Fruit fly (Drosophila melanogaster): ENCODE data around the gene Gr93a.

Gr93a gene

DNA sequence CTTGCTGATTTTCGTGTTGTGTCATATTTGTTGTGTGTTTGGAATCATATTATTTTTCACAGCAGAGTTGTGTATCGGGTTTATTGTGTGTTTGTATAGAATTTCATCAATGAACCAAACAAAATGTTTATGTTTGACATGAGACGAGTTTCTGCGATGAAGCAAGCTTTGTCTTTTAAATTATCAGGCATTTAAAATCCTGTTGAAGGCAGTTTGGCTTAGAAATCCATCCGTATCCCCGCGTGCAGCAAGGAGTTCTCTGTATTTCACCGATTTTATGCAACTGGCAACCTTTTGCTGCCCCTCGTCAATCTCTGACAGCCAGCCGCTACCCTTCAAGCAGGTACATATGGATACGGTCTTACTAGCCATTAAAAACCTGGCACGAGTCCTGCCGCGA lies 35.5 kb downstream of the Gr93a start, which contains the start of the genes CG6569 and Cby:
Gene CG6569 (minus strand): TSS at position 101 of the 400 bp plus-strand sequence.
Gene Cby (plus strand): TSS at position 185 of the 400 bp plus-strand sequence.
- TF ChIP-seq Jra (GFP tag; optimal IDR thresholded peaks at IDR 0.05) (no peak), Abd-B (GFP tag; optimal IDR thresholded peaks at IDR 0.05) (no peak), Rel (GFP tag; optimal IDR thresholded peaks at IDR 0.05) (no peak), Rel (tag; optimal IDR thresholded peaks at IDR 0.05) (no peak), dl (GFP tag; optimal IDR thresholded peaks at IDR 0.05; ENCODE audit: insufficient read depth in 1 of 2, partially characterized antibody in 2 of 2) (no peak), Hnf4 (GFP tag; optimal IDR thresholded peaks at IDR 0.05) (no peak), N (GFP tag; optimal IDR thresholded peaks at IDR 0.05) (no peak), jim (GFP tag; optimal IDR thresholded peaks at IDR 0.05) (no peak), fru (GFP tag; optimal IDR thresholded peaks at IDR 0.05) (no peak), CG32264 (GFP tag; optimal IDR thresholded peaks at IDR 0.05) (no peak)

- no peak for TF ChIP-seq Rel (GFP tag; optimal IDR thresholded peaks at IDR 0.05)
- peak; percentile 83 for TF ChIP-seq Rel (tag; optimal IDR thresholded peaks at IDR 0.05)
- no peak for TF ChIP-seq Mio (GFP tag; optimal IDR thresholded peaks at IDR 0.05)
These were observed 37.3 kb downstream of the Gr93a start, which contains the start of gene CG31174 for dm6 chr3R:21869464-21870100. TSS of gene CG31174 (minus strand) at chr3R:21869514.

DNA sequence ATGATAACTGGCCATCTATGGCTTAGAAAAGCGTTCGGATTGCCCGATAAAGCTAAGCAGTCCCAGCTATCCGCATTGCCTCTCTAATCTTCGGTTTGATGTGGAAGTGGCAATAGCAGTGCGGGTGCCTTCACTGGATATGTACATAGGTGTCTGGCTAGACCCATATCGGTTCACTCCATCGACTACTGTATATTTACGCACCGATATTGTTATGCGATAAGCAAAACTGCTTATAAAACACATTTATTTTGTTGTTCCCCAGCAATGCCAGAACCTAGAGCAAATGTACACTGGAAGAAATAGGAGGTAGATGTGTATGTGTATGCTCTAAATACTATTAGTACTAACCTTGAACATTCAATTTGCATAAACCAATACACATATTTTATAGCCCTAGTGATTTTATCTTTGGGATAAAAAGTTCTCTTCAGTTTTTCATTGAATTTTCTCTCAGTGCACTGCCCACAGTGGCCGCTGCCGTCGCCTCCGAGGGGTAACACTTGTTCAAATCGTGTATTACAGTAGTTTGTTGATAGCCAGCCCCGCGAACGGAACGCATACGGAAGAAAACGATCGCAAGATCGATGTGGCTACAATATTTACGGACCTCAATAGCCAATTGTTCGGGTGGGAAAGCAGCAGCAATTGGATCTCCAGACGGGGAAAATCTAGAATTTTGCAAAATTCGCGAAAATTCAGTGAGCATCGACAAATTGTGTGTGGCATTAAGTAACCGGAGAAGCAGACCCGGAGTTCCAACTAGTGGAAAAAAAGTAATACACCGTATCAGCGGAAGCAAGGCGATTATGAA lies 38.1 kb downstream of the Gr93a start, which contains the start of gene CG31431:
Gene CG31431 (plus strand): TSS at position 524 of the 814 bp plus-strand sequence.
- TF ChIP-seq Myc (optimal IDR thresholded peaks at IDR 0.05) (no peak), jim (GFP tag; optimal IDR thresholded peaks at IDR 0.05) (no peak), sv (GFP tag; optimal IDR thresholded peaks at IDR 0.05) (peak; percentile 97), lola (GFP tag; optimal IDR thresholded peaks at IDR 0.05) (no peak), Sp1 (GFP tag; optimal IDR thresholded peaks at IDR 0.05) (peak; percentile 61), Vsx2 (GFP tag; optimal IDR thresholded peaks at IDR 0.05; ENCODE audit: partially characterized antibody) (no peak), pan (optimal IDR thresholded peaks at IDR 0.05) (no peak), CrebA (GFP tag; optimal IDR thresholded peaks at IDR 0.05; ENCODE audit: borderline replicate concordance) (no peak), br (GFP tag; optimal IDR thresholded peaks at IDR 0.05) (peak; percentile 80), dsf (GFP tag; optimal IDR thresholded peaks at IDR 0.05; ENCODE audit: borderline replicate concordance) (no peak), Dfd (GFP tag; optimal IDR thresholded peaks at IDR 0.05) (no peak), Abd-B (GFP tag; optimal IDR thresholded peaks at IDR 0.05) (no peak), brk (GFP tag; optimal IDR thresholded peaks at IDR 0.05) (no peak), rgr (GFP tag; optimal IDR thresholded peaks at IDR 0.05) (peak; percentile 87), CG9705 (GFP tag; optimal IDR thresholded peaks at IDR 0.05) (no peak), h (GFP tag; optimal IDR thresholded peaks at IDR 0.05) (peak; percentile 78), Jra (GFP tag; optimal IDR thresholded peaks at IDR 0.05) (peak; percentile 44), Hnf4 (GFP tag; optimal IDR thresholded peaks at IDR 0.05) (peak; percentile 82), dl (GFP tag; optimal IDR thresholded peaks at IDR 0.05; ENCODE audit: insufficient read depth in 1 of 2, partially characterized antibody in 2 of 2) (no peak), Dif (GFP tag; optimal IDR thresholded peaks at IDR 0.05; ENCODE audit: partially characterized antibody) (no peak), GATAd (GFP tag; optimal IDR thresholded peaks at IDR 0.05) (no peak), usp (GFP tag; optimal IDR thresholded peaks at IDR 0.05) (no peak), CG32264 (GFP tag; optimal IDR thresholded peaks at IDR 0.05) (peak; percentile 65), sage (GFP tag; optimal IDR thresholded peaks at IDR 0.05) (peak; percentile 11), ey (GFP tag; optimal IDR thresholded peaks at IDR 0.05) (peak; percentile 83), fru (GFP tag; optimal IDR thresholded peaks at IDR 0.05) (peak; percentile 87), woc (GFP tag; optimal IDR thresholded peaks at IDR 0.05) (peak; percentile 60), tai (GFP tag; optimal IDR thresholded peaks at IDR 0.05) (no peak), psq (GFP tag; optimal IDR thresholded peaks at IDR 0.05) (peak; percentile 70), dmrt93B (GFP tag; optimal IDR thresholded peaks at IDR 0.05) (peak; percentile 39), Hr83 (GFP tag; optimal IDR thresholded peaks at IDR 0.05; ENCODE audit: poor library complexity, severe bottlenecking) (no peak), Rel (GFP tag; optimal IDR thresholded peaks at IDR 0.05) (no peak), Rel (tag; optimal IDR thresholded peaks at IDR 0.05) (peak; percentile 56), foxo (GFP tag; optimal IDR thresholded peaks at IDR 0.05) (peak; percentile 62 to 90), Hr78 (GFP tag; optimal IDR thresholded peaks at IDR 0.05) (no peak), N (GFP tag; optimal IDR thresholded peaks at IDR 0.05) (no peak), Mio (GFP tag; optimal IDR thresholded peaks at IDR 0.05) (peak; percentile 36), OdsH (GFP tag; optimal IDR thresholded peaks at IDR 0.05) (peak; percentile 81), HLH106 (tag; optimal IDR thresholded peaks at IDR 0.05) (peak; percentile 77)
